Fruit fly (Drosophila melanogaster): ENCODE results near the gene CG13082.

CG13082 gene

DNA sequence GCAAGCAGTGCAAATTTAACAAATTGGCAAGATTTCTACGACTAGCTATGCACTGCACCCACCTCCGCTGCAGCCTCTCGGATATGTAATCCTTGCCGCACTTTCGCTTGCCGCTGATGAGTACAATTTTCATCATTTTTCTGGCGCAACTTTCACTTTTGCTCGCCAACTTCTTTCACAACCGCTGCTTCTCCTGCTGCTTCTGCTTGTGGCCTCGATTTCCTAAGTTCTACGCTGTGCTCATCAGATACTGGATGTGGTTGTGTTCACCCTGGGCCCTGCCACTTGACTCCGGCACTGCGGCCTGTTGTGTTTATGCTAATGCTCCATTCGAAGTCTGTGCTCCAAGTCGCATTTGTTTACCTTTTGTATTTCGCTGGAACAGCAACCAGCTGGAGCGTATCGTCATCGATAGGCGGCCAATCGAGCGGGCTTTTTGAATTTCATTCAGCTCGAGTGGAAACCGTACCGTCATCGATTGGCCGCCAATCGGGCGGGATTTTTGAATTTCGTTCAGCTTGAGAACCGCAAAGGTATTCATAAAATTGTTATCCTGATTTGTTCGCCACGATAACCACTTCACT is 41.9 kb downstream of the CG13082 start, which contains the start of gene Pmvk (continued):
- TF ChIP-seq stwl (tag; optimal IDR thresholded peaks at IDR 0.05): no peak
- no peak for TF ChIP-seq CG32532 (GFP tag; IDR thresholded peaks at IDR 0.05)
- TF ChIP-seq disco-r (GFP tag; optimal IDR thresholded peaks at IDR 0.05): no peak
- TF ChIP-seq ind (GFP tag; optimal IDR thresholded peaks at IDR 0.05): no peak
- TF ChIP-seq CG31224 (GFP tag; IDR thresholded peaks at IDR 0.05): no peak
- no peak for TF ChIP-seq CG11085 (GFP tag; IDR thresholded peaks at IDR 0.05)
- no peak for TF ChIP-seq CG32772 (GFP tag; IDR thresholded peaks at IDR 0.05)
- TF ChIP-seq CG3065 (GFP tag; optimal IDR thresholded peaks at IDR 0.05): no peak
- no peak for TF ChIP-seq Fer3 (tag; optimal IDR thresholded peaks at IDR 0.05)
- no peak for TF ChIP-seq jing (GFP tag; optimal IDR thresholded peaks at IDR 0.05)
- TF ChIP-seq tup (GFP tag; optimal IDR thresholded peaks at IDR 0.05): no peak
- no peak for TF ChIP-seq fu2 (GFP tag; optimal IDR thresholded peaks at IDR 0.05)
- no peak for TF ChIP-seq Ada2b (GFP tag; IDR thresholded peaks at IDR 0.05)
- no peak for TF ChIP-seq CG2678 (tag; optimal IDR thresholded peaks at IDR 0.05)
- no peak for TF ChIP-seq B-H2 (GFP tag; optimal IDR thresholded peaks at IDR 0.05)
- TF ChIP-seq Xrp1 (GFP tag; IDR thresholded peaks at IDR 0.05): no peak
- no peak for TF ChIP-seq CG10366 (GFP tag; IDR thresholded peaks at IDR 0.05)
- peak; percentile 42 for TF ChIP-seq CG14710 (tag; optimal IDR thresholded peaks at IDR 0.05)
- no peak for TF ChIP-seq CG7357 (GFP tag; IDR thresholded peaks at IDR 0.05)
- no peak for TF ChIP-seq dimm (GFP tag; IDR thresholded peaks at IDR 0.05)
- TF ChIP-seq otp (GFP tag; IDR thresholded peaks at IDR 0.05): no peak
- TF ChIP-seq CG10267 (tag; optimal IDR thresholded peaks at IDR 0.05): peak; percentile 42
- no peak for TF ChIP-seq p53 (GFP tag; optimal IDR thresholded peaks at IDR 0.05)
- no peak for TF ChIP-seq wek (GFP tag; optimal IDR thresholded peaks at IDR 0.05)
- no peak for TF ChIP-seq salm (tag; optimal IDR thresholded peaks at IDR 0.05)
- TF ChIP-seq Doc3 (GFP tag; IDR thresholded peaks at IDR 0.05; ENCODE audit: partially characterized antibody): peak; percentile 65
- TF ChIP-seq sens (GFP tag): no peak
- TF ChIP-seq jumu (GFP tag; optimal IDR thresholded peaks at IDR 0.05): no peak
- TF ChIP-seq wdn (GFP tag; IDR thresholded peaks at IDR 0.05): no peak
- TF ChIP-seq sr (GFP tag; IDR thresholded peaks at IDR 0.05): no peak
- TF ChIP-seq B-H1 (GFP tag; IDR thresholded peaks at IDR 0.05): no peak
- TF ChIP-seq CkIIα-i1 (GFP tag; IDR thresholded peaks at IDR 0.05): no peak
- TF ChIP-seq pum (GFP tag; optimal IDR thresholded peaks at IDR 0.05): no peak
- TF ChIP-seq gro (GFP tag; optimal IDR thresholded peaks at IDR 0.05): no peak
- no peak for TF ChIP-seq ems (GFP tag; optimal IDR thresholded peaks at IDR 0.05)
- TF ChIP-seq CG15514 (GFP tag; optimal IDR thresholded peaks at IDR 0.05): peak; percentile 88
- no peak for TF ChIP-seq Neu2 (GFP tag; optimal IDR thresholded peaks at IDR 0.05; ENCODE audit: borderline replicate concordance)
- TF ChIP-seq Camta (GFP tag; optimal IDR thresholded peaks at IDR 0.05): no peak
- no peak for TF ChIP-seq Optix (GFP tag; IDR thresholded peaks at IDR 0.05)
- no peak for TF ChIP-seq CG6683 (GFP tag; optimal IDR thresholded peaks at IDR 0.05)
- TF ChIP-seq repo (GFP tag; optimal IDR thresholded peaks at IDR 0.05): no peak
- no peak for TF ChIP-seq CG12744 (GFP tag; optimal IDR thresholded peaks at IDR 0.05)
- TF ChIP-seq gfzf (GFP tag; optimal IDR thresholded peaks at IDR 0.05): no peak
- no peak for TF ChIP-seq CG10209 (GFP tag; optimal IDR thresholded peaks at IDR 0.05)
- no peak for TF ChIP-seq Ptx1 (GFP tag; IDR thresholded peaks at IDR 0.05)
- TF ChIP-seq CG17802 (tag; optimal IDR thresholded peaks at IDR 0.05): no peak
- TF ChIP-seq trh (GFP tag; optimal IDR thresholded peaks at IDR 0.05): no peak
- no peak for TF ChIP-seq CG3847 (GFP tag; IDR thresholded peaks at IDR 0.05)
- TF ChIP-seq Dad (GFP tag; optimal IDR thresholded peaks at IDR 0.05): no peak
- no peak for TF ChIP-seq Dek (tag; optimal IDR thresholded peaks at IDR 0.05)
- no peak for TF ChIP-seq CG15011 (GFP tag; optimal IDR thresholded peaks at IDR 0.05)
- TF ChIP-seq MESR4 (GFP tag; optimal IDR thresholded peaks at IDR 0.05): peak; percentile 52
